Worm (Caenorhabditis elegans) whole organism, late embryonic: ENCODE measurements around the gene fkh-5.

Experiments
- K09A11.1 ChIP-seq: sonication (generic microtip); optimal IDR thresholded peaks from 2 replicates; lab custom pipeline; 2017; ENCODE audit warnings: antibody characterized with exemption, mild to moderate bottlenecking, missing genetic modification characterization, missing compliant biosample characterization; ENCODE audit not compliant: insufficient read depth
- ama-1 ChIP-seq: fragments of 150-350 bp; optimal IDR thresholded peaks from 2 replicates; lab custom pipeline; 2014
- ceh-45 ChIP-seq: fragments of 200-800 bp; sonication (Bioruptor generic); IDR thresholded peaks from 2 replicates; pipeline ENCODE4 v1.3.6; 2022; ENCODE audit warnings: missing genetic modification reagents, missing genetic modification characterization, missing compliant biosample characterization
- ceh-9 ChIP-seq: sonication (generic microtip); optimal IDR thresholded peaks from 2 replicates; lab custom pipeline; 2016; ENCODE audit warnings: mild to moderate bottlenecking, missing genetic modification characterization, inconsistent platforms, missing compliant biosample characterization
- fkh-10 ChIP-seq: fragments of 150-350 bp; optimal IDR thresholded peaks from 2 replicates; lab custom pipeline; 2014; ENCODE audit warnings: missing biosample characterization, missing genetic modification reagents, missing genetic modification characterization
- fkh-6 ChIP-seq: sonication (generic microtip); optimal IDR thresholded peaks from 2 replicates; lab custom pipeline; 2016; ENCODE audit warnings: missing genetic modification characterization, missing compliant biosample characterization
- hlh-13 ChIP-seq: fragments of 200-800 bp; sonication (Bioruptor generic); optimal IDR thresholded peaks from 2 replicates; lab custom pipeline; 2018; ENCODE audit warnings: mild to moderate bottlenecking, missing genetic modification characterization, missing compliant biosample characterization
- hlh-8 ChIP-seq: sonication (generic microtip); optimal IDR thresholded peaks from 2 replicates; lab custom pipeline; 2016; ENCODE audit warnings: missing genotype, missing genetic modification characterization, missing compliant biosample characterization
- pha-4 ChIP-seq: fragments of 150-350 bp; optimal IDR thresholded peaks from 2 replicates; lab custom pipeline; 2018; ENCODE audit warnings: missing biosample characterization, missing genetic modification reagents, missing genetic modification characterization
- pqm-1 ChIP-seq: sonication (generic microtip); optimal IDR thresholded peaks from 2 replicates; lab custom pipeline; 2016; ENCODE audit warnings: missing genetic modification characterization, missing compliant biosample characterization
- unc-3 ChIP-seq, 2 experiments: fragments of 200-800 bp in 1 of 2; sonication (Bioruptor generic) in 1 of 2; sonication (generic microtip) in 1 of 2; conservative IDR thresholded peaks in 1 of 2; optimal IDR thresholded peaks in 1 of 2; 2 replicates each; pipeline versions ENCODE4 v1.3.6 to Lab custom; 2016 to 2022; ENCODE audit warnings: missing compliant biosample characterization in 2 of 2, missing genetic modification characterization in 2 of 2, missing genetic modification reagents in 1 of 2

DNA sequence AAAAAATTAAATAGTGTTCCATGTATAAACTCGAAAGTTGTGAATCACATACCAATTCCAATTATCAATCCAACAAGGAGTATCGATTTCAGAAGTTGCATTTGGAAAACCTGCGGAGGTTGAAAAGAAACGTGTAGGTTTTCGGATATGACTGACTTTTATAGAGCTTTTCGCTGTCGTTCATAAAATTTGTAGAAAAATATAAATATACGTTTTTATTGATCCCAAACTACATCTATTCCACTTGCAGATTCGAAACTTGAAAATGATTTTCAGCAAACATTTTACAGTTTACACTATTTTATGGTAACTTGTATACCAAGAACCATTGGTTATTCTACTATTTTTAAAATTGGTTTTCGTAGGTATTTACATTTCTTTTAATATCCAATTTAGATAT lies 2.3 kb upstream of the fkh-5 start, which contains the start of gene clec-156:
- TF ChIP-seq fkh-6 (tag; lab: Kevin White, UChicago), result no peak
- no peak for TF ChIP-seq ama-1
- no peak for TF ChIP-seq pha-4 (tag; lab: Kevin White, UChicago)
- TF ChIP-seq pqm-1 (tag; lab: Kevin White, UChicago), result no peak
- TF ChIP-seq unc-3 (GFP tag; conservative IDR thresholded peaks at IDR 0.05; lab: Robert Waterston, UW), result no peak
- TF ChIP-seq unc-3 (tag; optimal IDR thresholded peaks at IDR 0.05; lab: Kevin White, UChicago), result no peak
- TF ChIP-seq hlh-8 (tag; lab: Kevin White, UChicago), result no peak
- no peak for TF ChIP-seq ceh-45 (GFP tag; lab: Robert Waterston, UW)
- TF ChIP-seq ceh-9 (tag; lab: Kevin White, UChicago), result no peak
- no peak for TF ChIP-seq K09A11.1 (tag; lab: Kevin White, UChicago)
- no peak for TF ChIP-seq fkh-10
- no peak for TF ChIP-seq hlh-13 (GFP tag; lab: Kevin White, UChicago)
